Fruit fly (Drosophila melanogaster) whole organism, embryonic: ENCODE results near the gene CG5835.

Experiments
- Ada2b ChIP-seq: fragments of 200-800 bp; sonication (Bioruptor generic); IDR thresholded peaks from 2 replicates; pipeline ENCODE4 v1.3.6; 2022; ENCODE audit warnings: missing biosample characterization, missing genetic modification characterization
- Bteb2 ChIP-seq: fragments of 200-800 bp; sonication (Bioruptor generic); optimal IDR thresholded peaks from 2 replicates; lab custom pipeline; 2016; ENCODE audit warnings: missing biosample characterization, missing genetic modification characterization
- CG10147 ChIP-seq: fragments of 200-800 bp; sonication (Bioruptor generic); optimal IDR thresholded peaks from 2 replicates; lab custom pipeline; 2019; ENCODE audit warnings: missing biosample characterization, mild to moderate bottlenecking, missing genetic modification characterization, moderate library complexity
- CG10979 ChIP-seq: fragments of 200-800 bp; sonication (Bioruptor generic); optimal IDR thresholded peaks from 2 replicates; lab custom pipeline; 2018; ENCODE audit warnings: missing biosample characterization, mild to moderate bottlenecking, missing genetic modification characterization, moderate library complexity
- CG11247 ChIP-seq: fragments of 200-800 bp; sonication (Bioruptor generic); IDR thresholded peaks from 2 replicates; pipeline ENCODE4 v1.3.6; 2022; ENCODE audit warnings: missing biosample characterization, missing genetic modification characterization
- CG13624 ChIP-seq: fragments of 200-800 bp; sonication (Bioruptor generic); optimal IDR thresholded peaks from 2 replicates; lab custom pipeline; 2016; ENCODE audit warnings: missing biosample characterization, missing genetic modification characterization
- CG15479 ChIP-seq: fragments of 200-800 bp; sonication (Bioruptor generic); optimal IDR thresholded peaks from 3 replicates; lab custom pipeline; 2019; ENCODE audit warnings: missing biosample characterization, mild to moderate bottlenecking, missing genetic modification characterization, moderate library complexity
- CG1832 ChIP-seq: fragments of 200-800 bp; sonication (Bioruptor generic); optimal IDR thresholded peaks from 2 replicates; lab custom pipeline; 2017; ENCODE audit warnings: missing biosample characterization, mild to moderate bottlenecking, missing genetic modification characterization, inconsistent platforms
- CG2678 ChIP-seq: fragments of 200-800 bp; sonication (Bioruptor generic); optimal IDR thresholded peaks from 3 replicates; lab custom pipeline; 2019; ENCODE audit warnings: missing biosample characterization, mild to moderate bottlenecking, missing genetic modification characterization, moderate library complexity
- CG30020 ChIP-seq: fragments of 200-800 bp; optimal IDR thresholded peaks from 2 replicates; lab custom pipeline; 2019; ENCODE audit warnings: missing biosample characterization, mild to moderate bottlenecking, missing genetic modification characterization, moderate library complexity
- CG31365 ChIP-seq: fragments of 200-800 bp; sonication (Bioruptor generic); optimal IDR thresholded peaks from 2 replicates; lab custom pipeline; 2018; ENCODE audit warnings: missing biosample characterization, mild to moderate bottlenecking, missing genetic modification characterization
- CG31441 ChIP-seq: fragments of 200-800 bp; sonication (Bioruptor generic); IDR thresholded peaks from 2 replicates; pipeline ENCODE4 v1.3.6; 2022; ENCODE audit warnings: missing biosample characterization, missing genetic modification characterization
- CG6765 ChIP-seq: fragments of 200-800 bp; sonication (Bioruptor generic); optimal IDR thresholded peaks from 3 replicates; lab custom pipeline; 2017; ENCODE audit warnings: missing biosample characterization, mild to moderate bottlenecking, missing genetic modification characterization
- CG6854 ChIP-seq: fragments of 200-800 bp; sonication (Bioruptor generic); optimal IDR thresholded peaks from 3 replicates; lab custom pipeline; 2017; ENCODE audit warnings: missing biosample characterization, mild to moderate bottlenecking, missing genetic modification characterization
- CG7839 ChIP-seq: fragments of 200-800 bp; sonication (Bioruptor generic); optimal IDR thresholded peaks from 3 replicates; lab custom pipeline; 2018; ENCODE audit warnings: missing biosample characterization, mild to moderate bottlenecking, missing genetic modification characterization, moderate library complexity
- CG7987 ChIP-seq: fragments of 200-800 bp; sonication (Bioruptor generic); optimal IDR thresholded peaks from 2 replicates; lab custom pipeline; 2018; ENCODE audit warnings: missing biosample characterization, mild to moderate bottlenecking, missing genetic modification characterization, moderate library complexity
- CG8290 ChIP-seq, 3 experiments: fragments of 200-800 bp; sonication (Bioruptor generic); optimal IDR thresholded peaks; 2 replicates each; lab custom pipeline; 2016 to 2019; ENCODE audit warnings: missing biosample characterization in 3 of 3, missing genetic modification characterization in 3 of 3, mild to moderate bottlenecking in 2 of 3, moderate library complexity in 1 of 3
- CG8478 ChIP-seq: fragments of >200 bp; optimal IDR thresholded peaks from 2 replicates; lab custom pipeline; 2018
- CG8924 ChIP-seq: fragments of 200-800 bp; optimal IDR thresholded peaks from 3 replicates; lab custom pipeline; 2019; ENCODE audit warnings: missing biosample characterization, mild to moderate bottlenecking, missing genetic modification characterization, moderate library complexity
- CG8944 ChIP-seq: fragments of 200-800 bp; sonication (Bioruptor generic); optimal IDR thresholded peaks from 3 replicates; lab custom pipeline; 2016; ENCODE audit warnings: missing biosample characterization, missing genetic modification characterization
- Eip74EF ChIP-seq, 2 experiments: fragments of 200-800 bp in 1 of 2; fragments of >200 bp in 1 of 2; sonication (Bioruptor generic) in 1 of 2; optimal IDR thresholded peaks; 2 replicates each; lab custom pipeline; 2017 to 2019; ENCODE audit warnings: missing biosample characterization in 2 of 2, missing genetic modification characterization in 2 of 2, mild to moderate bottlenecking in 1 of 2, moderate library complexity in 1 of 2
- Fer2 ChIP-seq: fragments of 200-800 bp; sonication (Bioruptor generic); optimal IDR thresholded peaks from 2 replicates; lab custom pipeline; 2018; ENCODE audit warnings: missing biosample characterization, mild to moderate bottlenecking, missing genetic modification characterization, moderate library complexity
- Hr3 ChIP-seq: fragments of 200-800 bp; sonication (Bioruptor generic); optimal IDR thresholded peaks from 3 replicates; lab custom pipeline; 2016; ENCODE audit warnings: missing biosample characterization, missing genetic modification characterization
- Max ChIP-seq: fragments of 200-800 bp; sonication (Bioruptor generic); optimal IDR thresholded peaks from 2 replicates; lab custom pipeline; 2016; ENCODE audit warnings: missing biosample characterization, mild to moderate bottlenecking, missing genetic modification characterization
- Nf-YA ChIP-seq: fragments of 200-800 bp; sonication (Bioruptor generic); IDR thresholded peaks from 2 replicates; pipeline ENCODE4 v1.3.6; 2022; ENCODE audit warnings: missing biosample characterization, missing genetic modification characterization
- Oli ChIP-seq: fragments of 200-800 bp; sonication (Bioruptor generic); optimal IDR thresholded peaks from 2 replicates; lab custom pipeline; 2018; ENCODE audit warnings: missing biosample characterization, mild to moderate bottlenecking, missing genetic modification characterization, moderate library complexity
- Opbp ChIP-seq: fragments of 200-800 bp; sonication (Bioruptor generic); IDR thresholded peaks from 3 replicates; pipeline ENCODE4 v1.3.6; 2022; ENCODE audit warnings: missing biosample characterization, missing genetic modification characterization; ENCODE audit not compliant: partially characterized antibody
- Taf1 ChIP-seq: fragments of 200-800 bp; sonication (Bioruptor generic); IDR thresholded peaks from 2 replicates; pipeline ENCODE4 v1.3.6; 2022; ENCODE audit warnings: missing biosample characterization, missing genetic modification characterization
- al ChIP-seq: fragments of 200-800 bp; sonication (Bioruptor generic); IDR thresholded peaks from 2 replicates; pipeline ENCODE4 v1.3.6; 2022; ENCODE audit warnings: missing biosample characterization, missing genetic modification characterization
- bowl ChIP-seq: fragments of 200-800 bp; sonication (Bioruptor generic); IDR thresholded peaks from 2 replicates; pipeline ENCODE4 v1.3.6; 2022; ENCODE audit warnings: missing biosample characterization, missing genetic modification characterization
- cas ChIP-seq: fragments of 200-800 bp; sonication (Bioruptor generic); IDR thresholded peaks from 2 replicates; pipeline ENCODE4 v1.3.6; 2022; ENCODE audit warnings: missing biosample characterization, missing genetic modification characterization
- chm ChIP-seq: fragments of 200-800 bp; sonication (Bioruptor generic); IDR thresholded peaks from 2 replicates; pipeline ENCODE4 v1.3.6; 2022; ENCODE audit warnings: missing biosample characterization, missing genetic modification characterization
- croc ChIP-seq: fragments of 200-800 bp; sonication (Bioruptor generic); conservative IDR thresholded peaks from 3 replicates; pipeline ENCODE4 v1.3.6; 2022; ENCODE audit warnings: missing biosample characterization, missing genetic modification characterization
- emc ChIP-seq: fragments of 200-800 bp; sonication (Bioruptor generic); optimal IDR thresholded peaks from 2 replicates; lab custom pipeline; 2016; ENCODE audit warnings: missing biosample characterization, missing genetic modification characterization
- eve ChIP-seq, 2 experiments: fragments of >200 bp; optimal IDR thresholded peaks; 2 replicates each; lab custom pipeline; 2017; ENCODE audit warnings: missing biosample characterization in 2 of 2, missing genetic modification characterization in 2 of 2
- fu2 ChIP-seq: fragments of 200-800 bp; sonication (Bioruptor generic); optimal IDR thresholded peaks from 2 replicates; lab custom pipeline; 2016; ENCODE audit warnings: missing biosample characterization, missing genetic modification characterization
- grau ChIP-seq: fragments of 200-800 bp; optimal IDR thresholded peaks from 3 replicates; lab custom pipeline; 2019; ENCODE audit warnings: missing biosample characterization, mild to moderate bottlenecking, missing genetic modification characterization, moderate library complexity
- gsb ChIP-seq: fragments of 200-800 bp; sonication (Bioruptor generic); IDR thresholded peaks from 2 replicates; pipeline ENCODE4 v1.3.6; 2022; ENCODE audit warnings: missing biosample characterization, missing genetic modification characterization
- hkb ChIP-seq, 2 experiments: fragments of 200-800 bp in 1 of 2; fragments of >200 bp in 1 of 2; sonication (Bioruptor generic) in 1 of 2; IDR thresholded peaks in 1 of 2; optimal IDR thresholded peaks in 1 of 2; 2 replicates each; pipeline versions ENCODE4 v1.3.6 to Lab custom; 2017 to 2022; ENCODE audit warnings: missing biosample characterization in 1 of 2, missing genetic modification characterization in 1 of 2
- insv ChIP-seq, 2 experiments: fragments of 200-800 bp; sonication (Bioruptor generic); optimal IDR thresholded peaks; 3 replicates each; lab custom pipeline; 2016 to 2018; ENCODE audit warnings: missing biosample characterization in 2 of 2, missing genetic modification characterization in 2 of 2
- lilli ChIP-seq: fragments of 200-800 bp; sonication (Bioruptor generic); optimal IDR thresholded peaks from 3 replicates; lab custom pipeline; 2016; ENCODE audit warnings: missing biosample characterization, missing genetic modification characterization
- pum ChIP-seq: fragments of 200-800 bp; sonication (Bioruptor generic); optimal IDR thresholded peaks from 2 replicates; lab custom pipeline; 2016; ENCODE audit warnings: missing biosample characterization, missing genetic modification characterization
- ranshi ChIP-seq: fragments of 200-800 bp; sonication (Bioruptor generic); IDR thresholded peaks from 2 replicates; pipeline ENCODE4 v1.3.6; 2022; ENCODE audit warnings: missing biosample characterization, missing genetic modification characterization
- rib ChIP-seq: fragments of 200-800 bp; sonication (Bioruptor generic); IDR thresholded peaks from 2 replicates; pipeline ENCODE4 v1.3.6; 2022; ENCODE audit warnings: missing biosample characterization, missing genetic modification characterization
- schlank ChIP-seq: fragments of 200-800 bp; sonication (Bioruptor generic); optimal IDR thresholded peaks from 2 replicates; lab custom pipeline; 2018; ENCODE audit warnings: missing biosample characterization, mild to moderate bottlenecking, missing genetic modification characterization
- sim ChIP-seq: fragments of 200-800 bp; sonication (Bioruptor generic); IDR thresholded peaks from 2 replicates; pipeline ENCODE4 v1.3.6; 2022; ENCODE audit warnings: missing biosample characterization, missing genetic modification characterization
- sisA ChIP-seq: fragments of 200-800 bp; sonication (Bioruptor generic); IDR thresholded peaks from 2 replicates; pipeline ENCODE4 v1.3.6; 2022; ENCODE audit warnings: missing biosample characterization, missing genetic modification characterization
- slbo ChIP-seq: fragments of 200-800 bp; sonication (Bioruptor generic); IDR thresholded peaks from 2 replicates; pipeline ENCODE4 v1.3.6; 2022; ENCODE audit warnings: missing biosample characterization, missing genetic modification characterization
- sna ChIP-seq: fragments of 200-800 bp; sonication (Bioruptor generic); IDR thresholded peaks from 2 replicates; pipeline ENCODE4 v1.3.6; 2022; ENCODE audit warnings: missing biosample characterization, missing genetic modification characterization; ENCODE audit not compliant: partially characterized antibody
- tll ChIP-seq, 2 experiments: fragments of 200-800 bp in 1 of 2; fragments of >200 bp in 1 of 2; sonication (Bioruptor generic) in 1 of 2; optimal IDR thresholded peaks; 2 replicates each; lab custom pipeline; 2017 to 2019; ENCODE audit warnings: missing biosample characterization in 2 of 2, missing genetic modification characterization in 2 of 2, mild to moderate bottlenecking in 1 of 2, moderate library complexity in 1 of 2
- ttk ChIP-seq: fragments of 200-800 bp; sonication (Bioruptor generic); IDR thresholded peaks from 2 replicates; pipeline ENCODE4 v2.1.2; 2022; ENCODE audit warnings: missing biosample characterization, missing genetic modification characterization

CG5835 gene

DNA sequence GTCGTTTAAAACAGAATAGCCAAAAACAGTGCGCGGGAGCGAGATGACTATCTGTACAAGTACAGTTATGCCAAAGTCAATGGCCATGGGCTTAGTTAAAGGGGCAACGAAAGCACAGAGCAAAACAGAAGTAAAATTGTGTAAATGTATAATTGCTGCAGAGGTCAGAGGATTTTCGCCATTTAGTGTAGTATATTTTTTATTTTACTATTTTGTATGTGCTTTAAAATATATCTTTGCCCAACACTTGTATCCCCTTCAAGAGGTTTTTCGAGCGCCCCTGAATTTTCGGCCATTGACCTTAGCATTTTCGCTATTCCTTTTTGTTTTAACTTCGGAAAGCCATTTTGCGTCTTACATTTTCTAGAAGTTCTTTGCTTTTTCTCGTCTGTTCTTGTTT lies 4.5 kb upstream of the CG5835 start (continued):
- no peak for TF ChIP-seq CG10147 (GFP tag; lab: Kevin White, UChicago)
- TF ChIP-seq CG15479 = no peak
- TF ChIP-seq chm (GFP tag; lab: Robert Waterston, UW) = no peak
- TF ChIP-seq CG30020 = no peak
- TF ChIP-seq Fer2 = no peak
- no peak for TF ChIP-seq Oli (tag; lab: Kevin White, UChicago)
- no peak for TF ChIP-seq CG8944 (GFP tag; lab: Kevin White, UChicago)
- TF ChIP-seq CG10979 (tag; lab: Kevin White, UChicago) = peak; percentile 6
- no peak for TF ChIP-seq CG8478 (lab: Kevin White, UChicago)
- peak; percentile 22 for TF ChIP-seq grau (tag; lab: Kevin White, UChicago)
- no peak for TF ChIP-seq CG11247 (GFP tag; lab: Robert Waterston, UW)
- TF ChIP-seq schlank (tag; lab: Kevin White, UChicago) = no peak
- no peak for TF ChIP-seq Bteb2 (GFP tag; lab: Kevin White, UChicago)
- no peak for TF ChIP-seq CG31365
- peak; percentile 24 for TF ChIP-seq CG7839 (tag; lab: Kevin White, UChicago)
- no peak for TF ChIP-seq CG1832
- 0 out of 2 replicates have a peak, but pooled peaks have one; percentile 24 for TF ChIP-seq Ada2b
- no peak for TF ChIP-seq CG6854
- peak in 1 of 2 experiments; percentile 22 for TF ChIP-seq tll (GFP tag; optimal IDR thresholded peaks at IDR 0.05; lab: Kevin White, UChicago)
- TF ChIP-seq CG7987 (GFP tag; lab: Kevin White, UChicago) = no peak
- TF ChIP-seq gsb (GFP tag; lab: Robert Waterston, UW) = no peak
- TF ChIP-seq Taf1 (GFP tag; lab: Robert Waterston, UW) = no peak
- TF ChIP-seq bowl (GFP tag; lab: Robert Waterston, UW) = no peak
- TF ChIP-seq Eip74EF (GFP tag; optimal IDR thresholded peaks at IDR 0.05; lab: Kevin White, UChicago) = no peak
- TF ChIP-seq pum = no peak
- TF ChIP-seq CG31441 (GFP tag; lab: Robert Waterston, UW) = no peak
- TF ChIP-seq CG8924 (tag; lab: Kevin White, UChicago) = no peak
- no peak for TF ChIP-seq sim
- TF ChIP-seq insv (GFP tag; optimal IDR thresholded peaks at IDR 0.05; lab: Kevin White, UChicago) = no peak
- no peak for TF ChIP-seq CG6765 (GFP tag; lab: Kevin White, UChicago)
- no peak for TF ChIP-seq croc (GFP tag; lab: Robert Waterston, UW)
- TF ChIP-seq Nf-YA (GFP tag; lab: Robert Waterston, UW) = no peak
- peak; percentile 40 for TF ChIP-seq CG2678 (tag; lab: Kevin White, UChicago)
- TF ChIP-seq Hr3 (GFP tag; lab: Kevin White, UChicago) = no peak
- no peak for TF ChIP-seq eve (GFP tag; optimal IDR thresholded peaks at IDR 0.05; lab: Kevin White, UChicago)
- peak; percentile 19 for TF ChIP-seq lilli (GFP tag; lab: Kevin White, UChicago)
- TF ChIP-seq CG8290 (GFP tag; optimal IDR thresholded peaks at IDR 0.05; lab: Kevin White, UChicago) = no peak
- TF ChIP-seq CG8290 (tag; optimal IDR thresholded peaks at IDR 0.05; lab: Kevin White, UChicago) = peak in 1 of 2 experiments; percentile 3
- TF ChIP-seq al (GFP tag; lab: Robert Waterston, UW) = no peak
- peak; percentile 55; the same call in 1 of the 2 replicates for TF ChIP-seq slbo
- no peak for TF ChIP-seq sna
- no peak for TF ChIP-seq cas (GFP tag; lab: Robert Waterston, UW)
- TF ChIP-seq Max (GFP tag; lab: Kevin White, UChicago) = no peak
- TF ChIP-seq hkb (optimal IDR thresholded peaks at IDR 0.05; lab: Kevin White, UChicago) = no peak
- TF ChIP-seq hkb (GFP tag; IDR thresholded peaks at IDR 0.05; lab: Robert Waterston, UW) = peak; percentile 19; the same call in 1 of the 2 replicates
- TF ChIP-seq fu2 = no peak
- peak; percentile 5 for TF ChIP-seq CG13624 (GFP tag; lab: Kevin White, UChicago)
- TF ChIP-seq sisA (GFP tag; lab: Robert Waterston, UW) = 0 out of 2 replicates have a peak, but pooled peaks have one; percentile 3
- no peak for TF ChIP-seq rib (GFP tag; lab: Robert Waterston, UW)
- TF ChIP-seq Opbp (GFP tag; lab: Robert Waterston, UW) = no peak
- TF ChIP-seq ttk (GFP tag; lab: Robert Waterston, UW) = no peak
- peak; percentile 53; the same call in 1 of the 2 replicates for TF ChIP-seq ranshi (GFP tag; lab: Robert Waterston, UW)
- no peak for TF ChIP-seq emc (GFP tag; lab: Kevin White, UChicago)
